Worm (Caenorhabditis elegans) whole organism, L1 larva: ENCODE measurements around the gene eat-20.

ENCODE experiments used
- C04F5.9 ChIP-seq: sonication (generic microtip); optimal IDR thresholded peaks from 2 replicates; lab custom pipeline; 2016; ENCODE audit warnings: missing genetic modification characterization, missing compliant biosample characterization
- ceh-63 ChIP-seq: fragments of 200-800 bp; sonication (Bioruptor generic); optimal IDR thresholded peaks from 2 replicates; lab custom pipeline; 2018; ENCODE audit warnings: mild to moderate bottlenecking, missing genetic modification characterization, missing compliant biosample characterization
- elt-3 ChIP-seq, 6 experiments: fragments of 150-350 bp in 1 of 6; sonication (generic microtip); optimal IDR thresholded peaks; 2 replicates each; lab custom pipeline; 2017 to 2018; ENCODE audit warnings: missing biosample characterization in 6 of 6, missing genetic modification characterization in 6 of 6, inconsistent platforms in 1 of 6
- lin-13 ChIP-seq: fragments of 150-350 bp; optimal IDR thresholded peaks from 2 replicates; lab custom pipeline; 2014; ENCODE audit warnings: missing biosample characterization, missing genetic modification reagents, missing genetic modification characterization
- lir-3 ChIP-seq: sonication (generic microtip); optimal IDR thresholded peaks from 2 replicates; lab custom pipeline; 2016; ENCODE audit warnings: mild to moderate bottlenecking, missing genetic modification characterization, moderate library complexity, missing compliant biosample characterization; ENCODE audit not compliant: poor library complexity
- nhr-90 ChIP-seq: sonication (generic microtip); optimal IDR thresholded peaks from 2 replicates; lab custom pipeline; 2016; ENCODE audit warnings: mild to moderate bottlenecking, missing genetic modification characterization, missing compliant biosample characterization; ENCODE audit not compliant: poor library complexity
- skn-1 ChIP-seq: fragments of 150-350 bp; optimal IDR thresholded peaks from 2 replicates; lab custom pipeline; 2014; ENCODE audit warnings: missing biosample characterization, missing genetic modification characterization
- sptf-1 ChIP-seq: fragments of 150-350 bp; optimal IDR thresholded peaks from 2 replicates; lab custom pipeline; 2014; ENCODE audit warnings: missing biosample characterization, missing genetic modification characterization
- zag-1 ChIP-seq: fragments of 150-350 bp; optimal IDR thresholded peaks from 2 replicates; lab custom pipeline; 2014; ENCODE audit warnings: missing biosample characterization, missing genetic modification characterization

DNA sequence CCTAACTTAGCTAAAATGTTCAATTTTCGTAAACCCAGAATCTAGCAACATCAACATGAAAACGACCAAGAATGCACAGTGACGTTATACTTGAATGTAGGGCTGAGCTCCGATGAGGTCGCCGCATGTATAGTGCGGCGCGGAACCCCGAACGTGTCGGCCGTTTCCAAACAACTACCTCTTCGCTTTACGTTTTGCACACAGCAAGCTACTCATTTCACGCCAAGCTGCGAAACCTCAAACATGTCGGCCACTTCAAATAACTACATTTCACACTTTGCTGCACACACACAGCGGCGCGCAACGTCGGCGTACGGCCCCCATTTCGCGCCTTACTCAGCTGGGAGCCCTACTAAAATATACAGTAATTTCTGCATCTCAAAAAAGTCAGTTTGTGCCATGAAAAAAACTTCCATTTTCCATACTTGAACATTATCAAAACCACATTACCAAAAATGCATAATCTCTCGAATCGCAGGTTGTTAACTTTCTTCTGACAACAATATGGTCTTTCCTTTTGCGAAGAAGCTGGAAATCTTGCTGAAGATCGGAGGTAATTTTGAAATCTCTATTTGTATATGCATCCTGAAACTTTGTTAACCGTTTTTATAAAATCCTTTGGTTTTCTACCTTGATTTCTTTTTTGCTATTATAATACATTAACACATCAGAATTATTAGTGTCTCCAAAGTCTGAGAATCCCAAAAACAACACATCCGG, 7.2 kb upstream of the eat-20 start, which contains the start of gene H13N06.7:
- TF ChIP-seq elt-3 (tag; optimal IDR thresholded peaks at IDR 0.05; lab: Kevin White, UChicago) (no peak), skn-1 (no peak), lin-13 (GFP tag; lab: Kevin White, UChicago) (no peak), zag-1 (tag; lab: Kevin White, UChicago) (no peak), C04F5.9 (tag; lab: Kevin White, UChicago) (no peak), ceh-63 (GFP tag; lab: Kevin White, UChicago) (no peak), sptf-1 (tag; lab: Kevin White, UChicago) (no peak), nhr-90 (tag; lab: Kevin White, UChicago) (no peak), lir-3 (tag; lab: Kevin White, UChicago) (no peak)
